Worm (Caenorhabditis elegans): ENCODE measurements around the gene mrps-24.

mrps-24 gene

DNA sequence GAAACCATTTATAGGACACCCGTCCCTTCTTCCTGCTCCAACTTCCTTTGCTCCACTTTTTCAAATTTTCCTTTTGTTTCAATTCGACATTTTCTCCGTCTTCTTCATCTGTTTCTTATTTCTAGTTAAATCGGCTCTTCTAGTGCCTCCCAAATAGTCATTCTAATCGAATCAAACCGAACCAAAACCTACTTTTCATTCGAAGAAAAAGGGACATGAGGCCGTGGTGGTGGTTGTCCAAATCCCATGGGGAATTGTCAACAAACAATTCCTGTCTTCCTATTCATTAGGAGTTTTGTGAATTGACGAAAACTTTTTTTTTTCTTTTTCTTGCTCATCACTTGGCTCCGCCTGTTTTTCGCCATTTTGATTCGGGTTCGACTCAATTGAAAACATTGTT is 26.8 kb downstream of the mrps-24 start:
- TF ChIP-seq hlh-13 (GFP tag; optimal IDR thresholded peaks at IDR 0.05) (no peak), ttx-3 (tag; optimal IDR thresholded peaks at IDR 0.05) (no peak), unc-3 (GFP tag; conservative IDR thresholded peaks at IDR 0.05) (no peak), unc-3 (tag; optimal IDR thresholded peaks at IDR 0.05) (peak; percentile 2), eyg-1 (tag; optimal IDR thresholded peaks at IDR 0.05) (no peak), sox-4 (tag; optimal IDR thresholded peaks at IDR 0.05) (no peak), zip-5 (tag; optimal IDR thresholded peaks at IDR 0.05) (no peak), T23F11.4 (GFP tag; optimal IDR thresholded peaks at IDR 0.05) (no peak)

DNA sequence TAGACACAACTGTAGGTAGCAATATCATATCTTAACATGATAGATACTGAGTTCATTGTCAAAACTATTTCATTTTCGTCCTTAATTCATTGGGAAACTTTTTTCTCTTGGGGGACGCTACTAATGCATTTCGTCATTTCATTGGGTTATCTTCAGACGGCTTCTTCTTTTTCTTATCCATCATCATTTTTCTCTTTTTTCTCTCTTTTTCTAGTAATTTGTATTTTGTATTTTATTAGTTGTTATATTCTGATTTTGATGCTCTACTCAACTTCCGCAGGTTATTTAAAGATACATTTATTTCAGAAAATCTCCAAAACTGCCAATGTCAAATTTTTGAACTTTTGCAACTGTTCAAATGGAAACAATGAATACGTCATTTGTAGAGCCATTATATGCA is 33.7 kb downstream of the mrps-24 start, which contains the start of gene npr-35:
Gene npr-35 (plus strand): TSS at position 301 of the 400 bp plus-strand sequence.
- TF ChIP-seq K09A11.1 (tag; optimal IDR thresholded peaks at IDR 0.05; ENCODE audit: insufficient read depth) (no peak), ceh-9 (tag; optimal IDR thresholded peaks at IDR 0.05) (no peak), sox-4 (tag; optimal IDR thresholded peaks at IDR 0.05) (no peak)

DNA sequence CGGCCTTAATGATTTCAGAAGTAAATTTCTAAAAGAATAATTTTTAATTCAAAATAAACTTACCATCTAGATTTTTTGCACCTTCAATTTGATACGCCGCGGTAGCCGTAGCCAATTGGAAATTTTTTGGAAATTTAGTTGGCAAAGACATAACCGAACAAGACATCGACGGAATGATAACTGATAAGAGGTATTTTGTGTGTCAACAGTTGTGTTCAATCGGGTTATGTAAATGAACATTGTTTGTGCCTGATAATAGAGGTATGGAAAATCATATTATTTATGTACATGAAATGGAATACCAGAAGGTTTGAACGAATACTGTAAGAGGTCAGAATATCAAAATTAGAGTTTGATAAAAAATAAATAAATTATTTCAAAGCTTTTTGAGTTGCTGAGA is 38.0 kb downstream of the mrps-24 start, which contains the start of gene klo-1:
Gene klo-1 (minus strand): TSS at position 388 of the 400 bp plus-strand sequence.
- TF ChIP-seq ref-2 (tag; optimal IDR thresholded peaks at IDR 0.05) (no peak), ceh-6 (GFP tag; optimal IDR thresholded peaks at IDR 0.05) (no peak), lim-6 (tag; optimal IDR thresholded peaks at IDR 0.05) (no peak), hlh-6 (tag; optimal IDR thresholded peaks at IDR 0.05) (no peak), ceh-30 (tag; optimal IDR thresholded peaks at IDR 0.05) (no peak), pax-1 (tag; optimal IDR thresholded peaks at IDR 0.05) (no peak), elt-2 (tag; optimal IDR thresholded peaks at IDR 0.05) (no peak), zip-5 (tag; optimal IDR thresholded peaks at IDR 0.05) (no peak), hlh-30 (tag; optimal IDR thresholded peaks at IDR 0.05; ENCODE audit: insufficient read depth) (no peak), ceh-34 (tag; optimal IDR thresholded peaks at IDR 0.05) (no peak), elt-4 (tag; optimal IDR thresholded peaks at IDR 0.05) (no peak), C08G9.2 (tag; optimal IDR thresholded peaks at IDR 0.05) (no peak), ets-4 (tag; optimal IDR thresholded peaks at IDR 0.05) (no peak), ceh-45 (GFP tag; IDR thresholded peaks at IDR 0.05) (no peak), pag-3 (tag; optimal IDR thresholded peaks at IDR 0.05; ENCODE audit: borderline replicate concordance) (no peak), unc-55 (GFP tag; optimal IDR thresholded peaks at IDR 0.05) (no peak), fkh-10 (GFP tag; optimal IDR thresholded peaks at IDR 0.05) (no peak), ceh-19 (GFP tag; optimal IDR thresholded peaks at IDR 0.05) (no peak), nhr-232 (tag; optimal IDR thresholded peaks at IDR 0.05) (no peak), lin-11 (tag; optimal IDR thresholded peaks at IDR 0.05) (no peak)

ce11 chrIV:7753108-7753507 is 43.3 kb downstream of the mrps-24 start, which contains the start of gene col-14:
Gene col-14 (plus strand): TSS chrIV:7753408.
- TF ChIP-seq elt-2 (tag; optimal IDR thresholded peaks at IDR 0.05), result no peak
- no peak for TF ChIP-seq dve-1 (tag; optimal IDR thresholded peaks at IDR 0.05)
- no peak for TF ChIP-seq fax-1 (tag; optimal IDR thresholded peaks at IDR 0.05)
- no peak for TF ChIP-seq elt-4 (tag; optimal IDR thresholded peaks at IDR 0.05)
- no peak for TF ChIP-seq lin-11 (tag; optimal IDR thresholded peaks at IDR 0.05)
- TF ChIP-seq pha-2 (tag; optimal IDR thresholded peaks at IDR 0.05), result no peak
- no peak for TF ChIP-seq ahr-1 (tag; optimal IDR thresholded peaks at IDR 0.05)
- TF ChIP-seq hlh-15 (tag; optimal IDR thresholded peaks at IDR 0.05), result no peak
- no peak for TF ChIP-seq unc-42 (tag; optimal IDR thresholded peaks at IDR 0.05)
- TF ChIP-seq lim-6 (tag; optimal IDR thresholded peaks at IDR 0.05), result no peak
- TF ChIP-seq hlh-30 (tag; optimal IDR thresholded peaks at IDR 0.05; ENCODE audit: insufficient read depth), result no peak

DNA sequence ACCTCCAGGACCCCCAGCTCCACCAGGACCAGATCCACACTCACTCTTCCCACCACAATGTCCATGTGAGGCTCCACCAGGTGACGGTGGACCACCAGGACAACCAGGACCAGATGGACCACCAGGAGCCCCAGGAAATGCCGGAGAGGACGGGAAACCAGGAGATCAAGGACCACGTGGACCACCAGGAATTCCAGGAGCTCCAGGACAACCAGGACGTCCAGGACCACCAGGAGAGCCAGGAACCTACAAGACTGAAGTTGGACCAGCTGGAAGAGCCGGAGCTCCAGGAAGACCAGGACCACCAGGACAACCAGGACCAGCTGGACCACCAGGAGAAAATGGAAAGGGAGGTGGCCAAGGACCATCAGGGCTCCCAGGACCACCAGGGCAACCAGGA is 44.3 kb downstream of the mrps-24 start:
- TF ChIP-seq fkh-6 (tag; optimal IDR thresholded peaks at IDR 0.05) (no peak), mec-3 (tag; optimal IDR thresholded peaks at IDR 0.05; ENCODE audit: borderline replicate concordance) (peak; percentile 56)
